Worm (Caenorhabditis elegans) whole organism, young adult: ENCODE data around the gene thoc-1.

Experiments
- B0261.1 ChIP-seq: sonication (generic microtip); optimal IDR thresholded peaks from 2 replicates; lab custom pipeline; 2016; ENCODE audit warnings: mild to moderate bottlenecking, missing genetic modification characterization, moderate library complexity, missing compliant biosample characterization
- B0336.3 ChIP-seq: fragments of 200-800 bp; sonication (Bioruptor generic); IDR thresholded peaks from 2 replicates; pipeline ENCODE4 v1.3.6; 2022; ENCODE audit warnings: missing genetic modification characterization, missing compliant biosample characterization
- D2030.7 ChIP-seq: fragments of 200-800 bp; sonication (Bioruptor generic); IDR thresholded peaks from 2 replicates; pipeline ENCODE4 v1.3.6; 2022; ENCODE audit warnings: missing genetic modification reagents, missing genetic modification characterization, missing compliant biosample characterization
- F10E7.11 ChIP-seq: sonication (generic microtip); optimal IDR thresholded peaks from 2 replicates; lab custom pipeline; 2017; ENCODE audit warnings: mild to moderate bottlenecking, missing genetic modification characterization, moderate library complexity, missing compliant biosample characterization
- F22D6.2 ChIP-seq: sonication (generic microtip); optimal IDR thresholded peaks from 2 replicates; lab custom pipeline; 2016; ENCODE audit warnings: mild to moderate bottlenecking, missing genetic modification characterization, missing compliant biosample characterization
- F57A8.1 ChIP-seq: fragments of 200-800 bp; sonication (Bioruptor generic); optimal IDR thresholded peaks from 2 replicates; lab custom pipeline; 2018; ENCODE audit warnings: mild to moderate bottlenecking, missing genetic modification characterization, moderate library complexity, missing compliant biosample characterization
- K11D2.4 ChIP-seq: fragments of 200-800 bp; sonication (Bioruptor generic); IDR thresholded peaks from 2 replicates; pipeline ENCODE4 v1.3.6; 2022; ENCODE audit warnings: missing genetic modification reagents, missing genetic modification characterization, missing compliant biosample characterization
- Y53G8AR.9 ChIP-seq: fragments of 200-800 bp; sonication (Bioruptor generic); conservative IDR thresholded peaks from 2 replicates; pipeline ENCODE4 v1.3.6; 2022; ENCODE audit warnings: missing genetic modification reagents, missing genetic modification characterization, missing compliant biosample characterization
- Y56A3A.18 ChIP-seq: fragments of 200-800 bp; sonication (Bioruptor generic); IDR thresholded peaks from 2 replicates; pipeline ENCODE4 v1.3.6; 2022; ENCODE audit warnings: missing genetic modification reagents, missing genetic modification characterization, missing compliant biosample characterization
- Y67H2A.10 ChIP-seq: fragments of 200-800 bp; sonication (Bioruptor generic); conservative IDR thresholded peaks from 2 replicates; pipeline ENCODE4 v1.3.6; 2022; ENCODE audit warnings: missing genetic modification reagents, missing genetic modification characterization, missing compliant biosample characterization
- ama-1 ChIP-seq, 3 experiments: fragments of 150-350 bp in 1 of 3; sonication (generic microtip) in 2 of 3; optimal IDR thresholded peaks; 2 replicates each; lab custom pipeline; 2014 to 2018; ENCODE audit warnings: missing biosample characterization in 2 of 3, missing genetic modification characterization in 2 of 3, missing genetic modification reagents in 2 of 3
- attf-5 ChIP-seq: fragments of 200-800 bp; sonication (Bioruptor generic); optimal IDR thresholded peaks from 2 replicates; lab custom pipeline; 2018; ENCODE audit warnings: mild to moderate bottlenecking, missing genetic modification characterization, missing compliant biosample characterization
- ccch-3 ChIP-seq: fragments of 200-800 bp; sonication (Bioruptor generic); optimal IDR thresholded peaks from 2 replicates; lab custom pipeline; 2018; ENCODE audit warnings: mild to moderate bottlenecking, missing genetic modification characterization, missing compliant biosample characterization
- ceh-40 ChIP-seq: fragments of 200-800 bp; sonication (Bioruptor generic); IDR thresholded peaks from 2 replicates; pipeline ENCODE4 v1.3.6; 2022; ENCODE audit warnings: missing genetic modification characterization, missing compliant biosample characterization
- ceh-91 ChIP-seq: fragments of 200-800 bp; sonication (Bioruptor generic); IDR thresholded peaks from 2 replicates; pipeline ENCODE4 v1.3.6; 2022; ENCODE audit warnings: missing genetic modification reagents, missing genetic modification characterization, missing compliant biosample characterization
- dox-1 ChIP-seq: fragments of 200-800 bp; sonication (Bioruptor generic); IDR thresholded peaks from 2 replicates; pipeline ENCODE4 v1.3.6; 2022; ENCODE audit warnings: missing genetic modification reagents, missing genetic modification characterization, missing compliant biosample characterization
- egl-18 ChIP-seq: fragments of 200-800 bp; sonication (Bioruptor generic); IDR thresholded peaks from 2 replicates; pipeline ENCODE4 v1.3.6; 2022; ENCODE audit warnings: missing genetic modification reagents, missing genetic modification characterization, missing compliant biosample characterization
- egl-44 ChIP-seq: fragments of 200-800 bp; sonication (Bioruptor generic); IDR thresholded peaks from 2 replicates; pipeline ENCODE4 v1.3.6; 2022; ENCODE audit warnings: missing genetic modification reagents, missing genetic modification characterization, missing compliant biosample characterization
- fkh-3 ChIP-seq: sonication (generic microtip); optimal IDR thresholded peaks from 2 replicates; lab custom pipeline; 2016; ENCODE audit warnings: mild to moderate bottlenecking, missing genetic modification characterization, missing compliant biosample characterization
- gei-17 ChIP-seq: fragments of 200-800 bp; sonication (Bioruptor generic); optimal IDR thresholded peaks from 2 replicates; lab custom pipeline; 2018; ENCODE audit warnings: mild to moderate bottlenecking, missing genetic modification characterization, missing compliant biosample characterization
- lag-1 ChIP-seq: fragments of 200-800 bp; sonication (Bioruptor generic); IDR thresholded peaks from 2 replicates; pipeline ENCODE4 v1.3.6; 2022; ENCODE audit warnings: missing genetic modification reagents, missing genetic modification characterization, missing compliant biosample characterization
- let-607 ChIP-seq, 2 experiments: fragments of 200-800 bp in 1 of 2; sonication (Bioruptor generic) in 1 of 2; sonication (generic microtip) in 1 of 2; optimal IDR thresholded peaks; 2 replicates each; lab custom pipeline; 2016 to 2018; ENCODE audit warnings: mild to moderate bottlenecking in 2 of 2, missing compliant biosample characterization in 2 of 2, missing genetic modification characterization in 2 of 2, moderate library complexity in 2 of 2, missing genotype in 1 of 2
- madf-6 ChIP-seq: fragments of 200-800 bp; sonication (Bioruptor generic); IDR thresholded peaks from 2 replicates; pipeline ENCODE4 v1.3.6; 2022; ENCODE audit warnings: missing genetic modification reagents, missing genetic modification characterization, missing compliant biosample characterization
- madf-8 ChIP-seq: fragments of 200-800 bp; sonication (Bioruptor generic); conservative IDR thresholded peaks from 2 replicates; pipeline ENCODE4 v1.3.6; 2022; ENCODE audit warnings: missing genetic modification reagents, missing genetic modification characterization, missing compliant biosample characterization
- nfya-1 ChIP-seq: sonication (generic microtip); optimal IDR thresholded peaks from 2 replicates; lab custom pipeline; 2017; ENCODE audit warnings: antibody characterized with exemption, missing compliant biosample characterization, missing genetic modification characterization, borderline replicate concordance; ENCODE audit not compliant: insufficient read depth
- nhr-120 ChIP-seq: fragments of 200-800 bp; sonication (Bioruptor generic); IDR thresholded peaks from 2 replicates; pipeline ENCODE4 v1.3.6; 2022; ENCODE audit warnings: missing genetic modification characterization, missing compliant biosample characterization
- pha-4 ChIP-seq: fragments of 150-350 bp; sonication (generic microtip); optimal IDR thresholded peaks from 2 replicates; lab custom pipeline; 2014; ENCODE audit warnings: missing biosample characterization, missing genetic modification reagents, missing genetic modification characterization
- snpc-1.1 ChIP-seq: sonication (generic microtip); optimal IDR thresholded peaks from 2 replicates; lab custom pipeline; 2017; ENCODE audit warnings: missing genetic modification characterization, mild to moderate bottlenecking, missing compliant biosample characterization, antibody characterized with exemption, moderate library complexity, missing genotype, missing genetic modification reagents; ENCODE audit not compliant: insufficient read depth
- snpc-1.3 ChIP-seq: sonication (generic microtip); optimal IDR thresholded peaks from 2 replicates; lab custom pipeline; 2017; ENCODE audit warnings: missing genetic modification characterization, mild to moderate bottlenecking, missing compliant biosample characterization, antibody characterized with exemption, moderate library complexity, missing genotype, missing genetic modification reagents; ENCODE audit not compliant: insufficient read depth
- snpc-3.4 ChIP-seq: sonication (generic microtip); optimal IDR thresholded peaks from 2 replicates; lab custom pipeline; 2017; ENCODE audit warnings: missing genetic modification characterization, mild to moderate bottlenecking, missing compliant biosample characterization, antibody characterized with exemption, moderate library complexity, missing genotype, missing genetic modification reagents
- somi-1 ChIP-seq: fragments of 200-800 bp; sonication (Bioruptor generic); optimal IDR thresholded peaks from 2 replicates; lab custom pipeline; 2018; ENCODE audit warnings: mild to moderate bottlenecking, missing genetic modification characterization, missing compliant biosample characterization
- zfh-2 ChIP-seq: fragments of 200-800 bp; sonication (Bioruptor generic); conservative IDR thresholded peaks from 2 replicates; pipeline ENCODE4 v1.3.6; 2022; ENCODE audit warnings: missing genetic modification reagents, missing genetic modification characterization, missing compliant biosample characterization
- ztf-26 ChIP-seq: sonication (generic microtip); optimal IDR thresholded peaks from 2 replicates; lab custom pipeline; 2017; ENCODE audit warnings: missing genetic modification characterization, missing compliant biosample characterization
- ztf-3 ChIP-seq: fragments of 200-800 bp; sonication (Bioruptor generic); optimal IDR thresholded peaks from 2 replicates; lab custom pipeline; 2018; ENCODE audit warnings: mild to moderate bottlenecking, missing genetic modification characterization, missing compliant biosample characterization
- ztf-6 ChIP-seq: fragments of 200-800 bp; sonication (Bioruptor generic); IDR thresholded peaks from 2 replicates; pipeline ENCODE4 v1.3.6; 2022; ENCODE audit warnings: missing genetic modification reagents, missing genetic modification characterization, missing compliant biosample characterization

The thoc-1 gene

DNA sequence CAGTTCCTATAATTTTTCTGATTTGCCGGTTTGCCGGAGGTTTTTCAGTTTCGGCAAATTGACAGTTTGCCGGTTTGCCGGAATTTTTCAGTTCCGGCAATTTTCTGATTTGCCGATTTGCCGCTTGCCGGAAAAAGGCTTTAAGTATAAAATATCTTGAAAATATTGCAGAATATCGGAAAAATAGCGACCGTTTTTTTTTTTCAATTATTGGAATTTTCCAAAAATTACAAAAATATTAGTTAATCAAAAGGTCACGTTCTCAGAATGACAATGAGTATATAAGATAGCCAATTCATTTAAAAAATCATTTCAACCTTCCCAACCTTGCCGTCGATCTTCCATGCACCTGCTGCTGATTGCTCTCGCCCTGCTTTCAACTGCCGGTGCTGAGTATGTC lies 19.6 kb upstream of the thoc-1 start, which contains the start of gene T02H6.7 (continued):
- TF ChIP-seq madf-8 (GFP tag; lab: Robert Waterston, UW) (no peak), B0261.1 (tag; lab: Kevin White, UChicago) (no peak)

DNA sequence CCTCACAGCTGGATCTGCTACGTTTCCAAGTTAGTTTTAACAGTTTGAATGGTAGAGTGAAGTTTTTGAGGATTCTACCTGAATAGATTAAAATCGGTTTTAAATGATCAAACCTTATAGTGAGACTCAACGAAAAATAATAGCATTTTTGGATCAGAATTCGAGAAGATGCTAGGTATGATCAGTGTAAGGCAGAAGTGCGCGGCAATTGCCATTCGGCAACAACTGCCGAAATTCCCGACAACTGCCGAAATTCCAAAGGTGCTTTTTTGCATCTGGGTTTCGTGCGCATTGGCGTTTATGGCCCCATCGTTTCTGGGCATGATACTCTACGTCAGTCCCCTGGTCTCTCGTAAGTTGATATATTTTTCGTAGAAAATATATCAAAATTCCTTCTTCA lies 18.4 kb upstream of the thoc-1 start, which contains the start of gene T02H6.6:
Gene T02H6.6, plus strand, starts transcription at position 301 of the 400 bp plus-strand sequence.
- TF ChIP-seq D2030.7: no peak
- TF ChIP-seq snpc-1.3 (tag; lab: Kevin White, UChicago): no peak
- no peak for TF ChIP-seq attf-5 (GFP tag; lab: Kevin White, UChicago)
- TF ChIP-seq fkh-3 (tag; lab: Kevin White, UChicago): no peak
- no peak for TF ChIP-seq ztf-26
- TF ChIP-seq Y53G8AR.9 (GFP tag; lab: Robert Waterston, UW): no peak
- TF ChIP-seq ztf-6 (GFP tag; lab: Robert Waterston, UW): no peak
- TF ChIP-seq nhr-120 (GFP tag; lab: Robert Waterston, UW): no peak
- no peak for TF ChIP-seq K11D2.4 (GFP tag; lab: Robert Waterston, UW)
- no peak for TF ChIP-seq ama-1 (optimal IDR thresholded peaks at IDR 0.05; lab: Kevin White, UChicago)
- no peak for TF ChIP-seq ama-1 (GFP tag; optimal IDR thresholded peaks at IDR 0.05; lab: Kevin White, UChicago)

DNA sequence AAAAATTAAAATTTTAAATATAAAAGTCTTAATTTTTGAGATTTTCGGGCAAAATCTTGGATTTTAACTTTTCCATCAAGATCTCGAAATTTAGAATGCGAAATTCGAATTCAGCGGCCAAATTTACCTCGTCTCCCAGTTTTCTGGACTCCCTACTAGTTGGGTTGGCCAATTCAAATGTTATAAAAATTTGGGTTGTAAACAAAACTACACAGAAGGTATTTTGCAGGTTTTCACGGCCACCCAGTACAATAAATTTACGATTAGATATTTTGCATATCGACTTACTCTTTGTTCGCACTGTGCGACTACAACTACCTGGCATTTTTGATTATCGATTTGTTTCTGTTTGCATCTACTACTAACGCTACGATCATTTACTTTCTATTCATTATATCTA lies 17.1 kb upstream of the thoc-1 start, which contains the start of gene T02H6.5:
Gene T02H6.5, plus strand, starts transcription at position 301 of the 400 bp plus-strand sequence.
- TF ChIP-seq ztf-3 (GFP tag; lab: Kevin White, UChicago): no peak
- no peak for TF ChIP-seq ccch-3
- no peak for TF ChIP-seq lag-1
- no peak for TF ChIP-seq somi-1 (GFP tag; lab: Kevin White, UChicago)
- no peak for TF ChIP-seq egl-44 (GFP tag; lab: Robert Waterston, UW)
- TF ChIP-seq madf-8 (GFP tag; lab: Robert Waterston, UW): no peak
- no peak for TF ChIP-seq Y53G8AR.9 (GFP tag; lab: Robert Waterston, UW)
- no peak for TF ChIP-seq Y67H2A.10
- no peak for TF ChIP-seq nhr-120 (GFP tag; lab: Robert Waterston, UW)
- TF ChIP-seq Y56A3A.18 (GFP tag; lab: Robert Waterston, UW): no peak
- TF ChIP-seq, all 124 proteins: peak for 0

DNA sequence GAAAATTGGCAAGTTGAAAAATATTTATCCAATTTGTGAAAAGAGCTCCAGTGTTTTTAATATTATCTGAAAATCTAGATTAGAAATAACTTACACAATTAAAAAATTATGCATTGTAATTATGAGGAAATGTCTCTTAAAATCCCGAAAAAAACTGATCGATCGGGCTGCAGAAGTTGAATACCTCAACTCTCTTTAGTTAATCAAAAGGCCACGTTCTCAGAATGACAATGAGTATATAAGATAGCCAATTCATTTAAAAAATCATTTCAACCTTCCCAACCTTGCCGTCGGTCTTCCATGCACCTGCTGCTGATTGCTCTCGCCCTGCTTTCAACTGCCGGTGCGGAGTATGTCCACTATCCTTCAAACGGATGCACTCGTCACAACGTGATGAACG lies 12.2 kb upstream of the thoc-1 start, which contains the start of gene T02H6.4:
Gene T02H6.4, plus strand, starts transcription at position 301 of the 400 bp plus-strand sequence.
- no peak for TF ChIP-seq F10E7.11 (tag; lab: Kevin White, UChicago)
- TF ChIP-seq pha-4: no peak
- TF ChIP-seq dox-1 (GFP tag; lab: Robert Waterston, UW): no peak
- no peak for TF ChIP-seq F57A8.1 (GFP tag; lab: Kevin White, UChicago)
- TF ChIP-seq F22D6.2 (tag; lab: Kevin White, UChicago): no peak
- TF ChIP-seq, all 124 proteins: peak for 0

DNA sequence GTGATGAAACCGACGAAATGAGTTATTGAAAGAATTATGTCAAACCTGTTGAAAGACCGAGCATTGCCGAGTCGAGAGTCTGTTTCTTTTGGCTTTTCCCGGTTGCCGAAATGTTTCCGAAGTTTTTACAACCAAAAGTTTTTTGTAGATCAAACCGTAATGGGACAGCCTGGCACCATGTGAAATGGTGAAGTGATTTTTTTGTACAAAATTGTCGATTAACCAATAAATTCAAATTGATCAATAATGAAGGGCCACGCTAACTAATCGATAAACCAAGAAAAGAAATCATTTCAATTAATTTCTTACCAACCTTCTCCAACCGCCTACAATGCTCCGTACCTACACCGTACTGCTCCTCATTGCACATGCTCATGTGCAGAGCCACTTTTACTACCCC lies 10.4 kb upstream of the thoc-1 start, which contains the start of gene T02H6.3:
Gene T02H6.3, plus strand, starts transcription at position 301 of the 400 bp plus-strand sequence.
- no peak for TF ChIP-seq B0336.3
- TF ChIP-seq ceh-91: no peak
- no peak for TF ChIP-seq ztf-6 (GFP tag; lab: Robert Waterston, UW)
- TF ChIP-seq zfh-2 (GFP tag; lab: Robert Waterston, UW): no peak
- TF ChIP-seq ceh-40 (GFP tag; lab: Robert Waterston, UW): no peak
- TF ChIP-seq let-607 (tag; optimal IDR thresholded peaks at IDR 0.05; lab: Kevin White, UChicago): no peak
- TF ChIP-seq snpc-1.1: no peak
- no peak for TF ChIP-seq egl-18 (GFP tag; lab: Robert Waterston, UW)
- TF ChIP-seq madf-6 (GFP tag; lab: Robert Waterston, UW): no peak
- no peak for TF ChIP-seq nfya-1 (tag; lab: Kevin White, UChicago)
- TF ChIP-seq lag-1: no peak
- no peak for TF ChIP-seq gei-17 (GFP tag; lab: Kevin White, UChicago)
- TF ChIP-seq snpc-3.4 (tag; lab: Kevin White, UChicago): no peak
